Worm (Caenorhabditis elegans): ENCODE data around the gene pam-1.
A peak's percentile ranks its signal among the peaks of the same experiment; 100 is the strongest.

Gene pam-1

DNA sequence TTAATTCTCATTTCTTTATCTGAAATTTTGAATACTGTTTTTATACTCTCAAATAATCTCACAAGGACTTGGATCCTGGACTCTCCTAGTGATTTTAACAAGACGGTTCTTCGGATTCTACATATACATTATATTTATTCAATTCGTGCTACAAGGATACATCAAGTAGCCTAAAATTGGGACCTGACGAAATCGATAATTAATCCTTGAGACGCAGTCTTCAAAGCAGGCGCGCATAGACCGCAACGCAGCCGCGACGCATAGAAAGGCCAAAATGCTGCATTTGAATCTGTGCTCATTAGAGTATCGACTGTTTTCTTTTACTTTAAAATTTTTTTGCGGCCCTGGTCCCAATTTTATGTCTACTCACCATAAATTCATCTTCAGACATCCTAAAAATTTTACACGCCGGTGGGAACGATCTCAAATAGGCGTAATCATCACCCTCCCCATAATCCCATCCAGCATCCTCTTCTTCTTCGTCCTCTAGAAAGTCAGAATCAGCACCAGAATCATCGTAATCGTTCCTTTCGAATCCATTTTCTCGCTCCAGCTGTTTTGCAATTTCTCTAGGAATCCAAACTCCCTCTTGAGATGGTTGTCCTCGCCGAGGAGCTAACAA is 24.6 kb upstream of the pam-1 start, which contains the start of gene cec-4:
TSS of gene cec-4 (plus strand) at position 572 of the 622 bp plus-strand sequence.
- TF ChIP-seq ceh-39 (tag; optimal IDR thresholded peaks at IDR 0.05) (peak; percentile 97), hlh-1 (tag; optimal IDR thresholded peaks at IDR 0.05) (peak; percentile 50), ces-1 (GFP tag; optimal IDR thresholded peaks at IDR 0.05) (peak; percentile 9), lin-13 (tag; optimal IDR thresholded peaks at IDR 0.05) (no peak)

DNA sequence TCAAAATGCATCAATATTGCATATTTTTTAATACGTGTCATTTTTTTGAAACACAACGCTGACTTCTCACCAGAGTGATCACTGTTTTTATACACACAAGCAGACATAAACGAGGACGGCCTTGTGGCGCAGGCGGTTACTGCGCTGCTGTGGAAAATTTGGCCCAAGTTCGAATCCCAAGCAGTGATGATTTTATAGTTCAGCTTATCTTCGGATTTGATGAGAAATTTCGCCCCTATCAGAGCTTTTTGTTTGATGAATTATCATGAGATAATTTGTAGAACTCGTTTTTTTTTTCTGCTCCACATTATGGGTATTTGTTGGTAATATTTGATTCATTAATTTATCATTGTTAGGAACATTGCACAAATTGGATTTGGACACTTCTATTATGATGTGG is 23.3 kb upstream of the pam-1 start:
- TF ChIP-seq nhr-76 (tag; optimal IDR thresholded peaks at IDR 0.05) (peak; percentile 10), nhr-237 (tag; optimal IDR thresholded peaks at IDR 0.05) (peak; percentile 76), ces-1 (GFP tag; optimal IDR thresholded peaks at IDR 0.05) (no peak), hlh-1 (tag; optimal IDR thresholded peaks at IDR 0.05) (peak; percentile 7), ham-2 (GFP tag; optimal IDR thresholded peaks at IDR 0.05) (peak; percentile 98), ceh-43 (GFP tag; optimal IDR thresholded peaks at IDR 0.05) (peak; percentile 94), mab-5 (tag; optimal IDR thresholded peaks at IDR 0.05) (no peak), sem-2 (GFP tag; optimal IDR thresholded peaks at IDR 0.05) (peak; percentile 88), elt-1 (tag; optimal IDR thresholded peaks at IDR 0.05; ENCODE audit: borderline replicate concordance, insufficient read depth) (peak; percentile 41), snpc-4 (tag; optimal IDR thresholded peaks at IDR 0.05) (no peak), pha-4 (tag; optimal IDR thresholded peaks at IDR 0.05) (peak; percentile 41), sptf-1 (tag; optimal IDR thresholded peaks at IDR 0.05) (peak; percentile 98), mep-1 (tag; optimal IDR thresholded peaks at IDR 0.05) (peak; percentile 88), ceh-83 (GFP tag; optimal IDR thresholded peaks at IDR 0.05) (peak; percentile 98), M03D4.4 (tag; optimal IDR thresholded peaks at IDR 0.05) (peak; percentile 97), cnd-1 (tag; optimal IDR thresholded peaks at IDR 0.05) (peak; percentile 95), flh-1 (GFP tag; optimal IDR thresholded peaks at IDR 0.05) (peak; percentile 84), mls-2 (tag; optimal IDR thresholded peaks at IDR 0.05) (peak; percentile 98), nhr-2 (tag; optimal IDR thresholded peaks at IDR 0.05) (no peak), unc-39 (tag; optimal IDR thresholded peaks at IDR 0.05) (no peak), ceh-39 (tag; optimal IDR thresholded peaks at IDR 0.05) (no peak), tbx-8 (GFP tag; optimal IDR thresholded peaks at IDR 0.05) (peak; percentile 88), bed-3 (GFP tag; optimal IDR thresholded peaks at IDR 0.05) (peak; percentile 93), nhr-12 (tag; optimal IDR thresholded peaks at IDR 0.05) (no peak), ztf-11 (tag; optimal IDR thresholded peaks at IDR 0.05) (peak; percentile 57), drap-1 (GFP tag; optimal IDR thresholded peaks at IDR 0.05) (peak; percentile 98), lin-32 (GFP tag; optimal IDR thresholded peaks at IDR 0.05) (peak; percentile 94), lsy-2 (tag; optimal IDR thresholded peaks at IDR 0.05) (peak; percentile 57), lin-13 (tag; optimal IDR thresholded peaks at IDR 0.05) (peak; percentile 64), elt-3 (tag; optimal IDR thresholded peaks at IDR 0.05) (peak; percentile 85), unc-120 (tag; optimal IDR thresholded peaks at IDR 0.05; ENCODE audit: poor library complexity, severe bottlenecking) (peak; percentile 96), zip-8 (tag; optimal IDR thresholded peaks at IDR 0.05) (no peak), nhr-28 (tag; optimal IDR thresholded peaks at IDR 0.05) (peak; percentile 82), blmp-1 (tag; optimal IDR thresholded peaks at IDR 0.05) (peak; percentile 8), unc-62 (GFP tag; optimal IDR thresholded peaks at IDR 0.05) (peak; percentile 73)

DNA sequence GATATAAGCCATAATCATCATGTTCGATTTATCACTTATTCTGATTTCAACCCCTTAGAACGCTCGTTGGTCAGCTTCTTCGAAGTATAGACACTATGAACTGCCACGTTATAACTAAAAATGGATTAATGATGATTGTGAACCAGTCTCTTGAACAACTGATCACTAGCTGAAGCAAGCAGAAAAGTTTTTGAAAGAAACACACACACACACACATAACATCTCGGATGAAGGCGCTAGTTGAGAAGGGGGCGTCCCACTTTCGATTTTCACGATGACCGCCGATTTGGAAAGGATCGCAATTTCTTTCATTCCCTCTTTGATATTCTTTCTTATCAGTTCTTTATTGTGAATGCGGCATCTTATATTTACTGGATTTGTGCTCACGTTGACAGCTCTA is 18.0 kb upstream of the pam-1 start, which contains the start of gene clec-180:
TSS of gene clec-180 (plus strand) at position 301 of the 400 bp plus-strand sequence.
- TF ChIP-seq ces-1 (GFP tag; optimal IDR thresholded peaks at IDR 0.05) (no peak), drap-1 (GFP tag; optimal IDR thresholded peaks at IDR 0.05) (no peak), mab-5 (tag; optimal IDR thresholded peaks at IDR 0.05) (no peak), lsy-2 (tag; optimal IDR thresholded peaks at IDR 0.05) (no peak), mep-1 (tag; optimal IDR thresholded peaks at IDR 0.05) (no peak), tbx-8 (GFP tag; optimal IDR thresholded peaks at IDR 0.05) (no peak), mls-2 (tag; optimal IDR thresholded peaks at IDR 0.05) (no peak), ceh-43 (GFP tag; optimal IDR thresholded peaks at IDR 0.05) (no peak), nhr-12 (tag; optimal IDR thresholded peaks at IDR 0.05) (no peak), ztf-11 (tag; optimal IDR thresholded peaks at IDR 0.05) (no peak), ceh-39 (tag; optimal IDR thresholded peaks at IDR 0.05) (no peak), cnd-1 (tag; optimal IDR thresholded peaks at IDR 0.05) (no peak), blmp-1 (tag; optimal IDR thresholded peaks at IDR 0.05) (no peak), elt-1 (tag; optimal IDR thresholded peaks at IDR 0.05; ENCODE audit: borderline replicate concordance, insufficient read depth) (no peak), snpc-4 (tag; optimal IDR thresholded peaks at IDR 0.05) (no peak), nhr-76 (tag; optimal IDR thresholded peaks at IDR 0.05) (no peak), hlh-1 (tag; optimal IDR thresholded peaks at IDR 0.05) (no peak), ceh-83 (GFP tag; optimal IDR thresholded peaks at IDR 0.05) (no peak), sem-2 (GFP tag; optimal IDR thresholded peaks at IDR 0.05) (no peak), unc-39 (tag; optimal IDR thresholded peaks at IDR 0.05) (no peak)
